Worm (Caenorhabditis elegans) whole organism, early embryonic: Measurements from ENCODE around the gene Y41E3.22.

Source experiments
- ama-1 ChIP-seq: fragments of 150-350 bp; optimal IDR thresholded peaks from 2 replicates; lab custom pipeline; 2014
- hmbx-1 ChIP-seq: sonication (generic microtip); optimal IDR thresholded peaks from 2 replicates; lab custom pipeline; 2016; ENCODE audit warnings: mild to moderate bottlenecking, missing genetic modification characterization, missing compliant biosample characterization
- tbx-11 ChIP-seq: fragments of 200-800 bp; sonication (Bioruptor generic); IDR thresholded peaks from 2 replicates; pipeline ENCODE4 v1.3.6; 2022; ENCODE audit warnings: missing genetic modification characterization, missing compliant biosample characterization
- tbx-37 ChIP-seq: fragments of 200-800 bp; sonication (Bioruptor generic); conservative IDR thresholded peaks from 2 replicates; pipeline ENCODE4 v1.3.6; 2022; ENCODE audit warnings: missing genetic modification reagents, missing genetic modification characterization, missing compliant biosample characterization

DNA sequence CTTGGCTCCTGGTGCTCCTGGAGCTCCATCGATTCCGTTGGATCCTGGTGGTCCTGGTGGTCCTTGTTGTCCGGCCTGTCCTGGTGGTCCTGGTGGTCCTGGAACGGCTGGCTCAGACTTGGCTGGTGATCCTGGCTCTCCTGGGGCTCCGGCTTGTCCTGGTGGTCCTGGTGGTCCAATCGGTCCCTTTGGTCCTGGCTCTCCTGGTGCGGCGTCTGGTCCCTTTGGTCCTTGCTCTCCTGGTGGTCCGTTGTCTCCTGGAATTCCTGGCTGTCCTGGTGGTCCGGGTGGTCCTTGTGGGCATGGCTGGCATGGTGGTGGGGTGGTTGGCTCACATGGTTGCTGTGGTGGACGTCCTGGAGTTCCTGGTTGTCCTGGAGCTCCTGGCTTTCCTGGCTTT, 35.3 kb downstream of the Y41E3.22 start:
- no peak for TF ChIP-seq ama-1 (lab: Kevin White, UChicago)
- no peak for TF ChIP-seq hmbx-1 (tag; lab: Kevin White, UChicago)
- TF ChIP-seq tbx-37 (GFP tag; lab: Robert Waterston, UW): no peak
- no peak for TF ChIP-seq tbx-11 (GFP tag; lab: Robert Waterston, UW)
